Fruit fly (Drosophila melanogaster) whole organism, pupa: ENCODE results near the gene Drs.
A peak's percentile ranks its signal among the peaks of the same experiment; 100 is the strongest.

Experiments used
- CG10348 ChIP-seq: fragments of 200-800 bp; sonication (Bioruptor generic); IDR thresholded peaks from 2 replicates; pipeline ENCODE4 v1.3.6; 2022; ENCODE audit warnings: missing biosample characterization, missing genetic modification characterization
- CG12605 ChIP-seq: fragments of 200-800 bp; sonication (Bioruptor generic); IDR thresholded peaks from 2 replicates; pipeline ENCODE4 v1.3.6; 2022; ENCODE audit warnings: missing biosample characterization, missing genetic modification characterization
- CG13204 ChIP-seq: fragments of 200-800 bp; sonication (Bioruptor generic); optimal IDR thresholded peaks from 2 replicates; lab custom pipeline; 2018; ENCODE audit warnings: missing biosample characterization, mild to moderate bottlenecking, missing genetic modification characterization, moderate library complexity
- CG14655 ChIP-seq: fragments of 200-800 bp; sonication (Bioruptor generic); optimal IDR thresholded peaks from 3 replicates; lab custom pipeline; 2017; ENCODE audit warnings: mild to moderate bottlenecking, missing biosample characterization, missing genetic modification reagents, missing genetic modification characterization
- CG15710 ChIP-seq: fragments of 200-800 bp; sonication (Bioruptor generic); optimal IDR thresholded peaks from 2 replicates; lab custom pipeline; 2018; ENCODE audit warnings: missing biosample characterization, mild to moderate bottlenecking, missing genetic modification characterization, moderate library complexity
- CG17806 ChIP-seq: fragments of 200-800 bp; sonication (Bioruptor generic); optimal IDR thresholded peaks from 2 replicates; lab custom pipeline; 2018; ENCODE audit warnings: missing biosample characterization, mild to moderate bottlenecking, missing genetic modification characterization, moderate library complexity
- CG32121 ChIP-seq: fragments of 200-800 bp; sonication (Bioruptor generic); IDR thresholded peaks from 2 replicates; pipeline ENCODE4 v1.3.6; 2022; ENCODE audit warnings: missing biosample characterization, missing genetic modification characterization
- CG34367 ChIP-seq: fragments of 200-800 bp; sonication (Bioruptor generic); optimal IDR thresholded peaks from 2 replicates; lab custom pipeline; 2018; ENCODE audit warnings: missing biosample characterization, mild to moderate bottlenecking, missing genetic modification characterization
- CG4496 ChIP-seq: fragments of 200-800 bp; sonication (Bioruptor generic); IDR thresholded peaks from 3 replicates; pipeline ENCODE4 v1.3.6; 2022; ENCODE audit warnings: missing biosample characterization, missing genetic modification characterization
- CG8159 ChIP-seq: fragments of 200-800 bp; sonication (Bioruptor generic); optimal IDR thresholded peaks from 3 replicates; lab custom pipeline; 2018; ENCODE audit warnings: missing biosample characterization, mild to moderate bottlenecking, missing genetic modification characterization, moderate library complexity
- CG8301 ChIP-seq: fragments of 200-800 bp; sonication (Bioruptor generic); optimal IDR thresholded peaks from 2 replicates; lab custom pipeline; 2018; ENCODE audit warnings: missing biosample characterization, mild to moderate bottlenecking, missing genetic modification characterization
- CG9948 ChIP-seq: fragments of 200-800 bp; sonication (Bioruptor generic); optimal IDR thresholded peaks from 2 replicates; lab custom pipeline; 2018; ENCODE audit warnings: missing biosample characterization, mild to moderate bottlenecking, missing genetic modification characterization, moderate library complexity
- D1 ChIP-seq: fragments of 200-800 bp; sonication (Bioruptor generic); optimal IDR thresholded peaks from 2 replicates; lab custom pipeline; 2018; ENCODE audit warnings: missing biosample characterization, mild to moderate bottlenecking, missing genetic modification characterization, moderate library complexity
- EcR ChIP-seq: fragments of 200-800 bp; sonication (Bioruptor generic); optimal IDR thresholded peaks from 3 replicates; lab custom pipeline; 2019; ENCODE audit warnings: missing biosample characterization, missing genetic modification characterization, mild to moderate bottlenecking, moderate library complexity, missing genetic modification reagents
- Ets98B ChIP-seq: fragments of 200-800 bp; sonication (Bioruptor generic); IDR thresholded peaks from 2 replicates; pipeline ENCODE4 v1.3.6; 2022; ENCODE audit warnings: missing biosample characterization, missing genetic modification characterization
- Pif1A ChIP-seq: fragments of 200-800 bp; sonication (Bioruptor generic); optimal IDR thresholded peaks from 3 replicates; lab custom pipeline; 2016; ENCODE audit warnings: missing biosample characterization, missing genetic modification characterization
- Pif1B ChIP-seq: fragments of 200-800 bp; sonication (Bioruptor generic); optimal IDR thresholded peaks from 3 replicates; lab custom pipeline; 2016; ENCODE audit warnings: missing biosample characterization, missing genetic modification characterization
- Snoo ChIP-seq: fragments of 200-800 bp; sonication (Bioruptor generic); optimal IDR thresholded peaks from 3 replicates; lab custom pipeline; 2017; ENCODE audit warnings: missing biosample characterization, mild to moderate bottlenecking, missing genetic modification characterization, inconsistent platforms
- fd96Ca ChIP-seq: fragments of 200-800 bp; sonication (Bioruptor generic); IDR thresholded peaks from 3 replicates; pipeline ENCODE4 v1.3.6; 2022; ENCODE audit warnings: missing biosample characterization, missing genetic modification characterization
- gl ChIP-seq: fragments of 200-800 bp; sonication (Bioruptor generic); optimal IDR thresholded peaks from 2 replicates; lab custom pipeline; 2018; ENCODE audit warnings: missing biosample characterization, mild to moderate bottlenecking, missing genetic modification characterization
- rn ChIP-seq: fragments of 200-800 bp; sonication (Bioruptor generic); IDR thresholded peaks from 2 replicates; pipeline ENCODE4 v1.3.6; 2022; ENCODE audit warnings: missing biosample characterization, missing genetic modification characterization

Gene Drs

DNA sequence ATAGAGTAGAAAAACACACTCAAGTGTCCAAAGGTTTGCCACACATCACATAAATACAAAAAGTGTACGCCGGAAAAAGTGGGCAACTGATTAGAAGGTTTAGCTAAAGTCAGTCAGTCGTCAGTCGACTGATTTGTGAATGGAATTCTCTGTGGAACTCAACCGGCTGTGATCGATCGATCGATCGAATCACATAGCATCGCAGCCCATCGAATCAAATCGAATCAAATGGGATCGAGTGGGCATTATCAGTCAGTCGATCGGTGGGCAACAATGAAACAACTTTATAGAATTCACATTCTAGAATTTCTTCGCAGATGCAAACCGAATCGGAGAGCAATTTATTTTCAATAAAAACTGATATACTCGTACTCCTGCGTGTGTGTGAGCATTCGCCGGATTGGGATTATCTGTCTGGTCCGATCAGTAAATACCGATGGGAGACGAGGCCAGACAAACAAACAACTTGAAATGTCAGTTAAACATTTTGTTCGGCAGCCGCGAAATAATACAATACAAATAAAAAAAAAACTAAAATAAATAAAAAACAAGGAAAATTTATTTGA, 46.4 kb downstream of the Drs start:
- TF ChIP-seq CG14655 (GFP tag; lab: Kevin White, UChicago) (no peak), CG4496 (no peak), CG13204 (GFP tag; lab: Kevin White, UChicago) (no peak), CG34367 (no peak), fd96Ca (GFP tag; lab: Robert Waterston, UW) (no peak), CG10348 (no peak), CG8301 (tag; lab: Kevin White, UChicago) (no peak)
- TF ChIP-seq, all 21 proteins: peak for 0

DNA sequence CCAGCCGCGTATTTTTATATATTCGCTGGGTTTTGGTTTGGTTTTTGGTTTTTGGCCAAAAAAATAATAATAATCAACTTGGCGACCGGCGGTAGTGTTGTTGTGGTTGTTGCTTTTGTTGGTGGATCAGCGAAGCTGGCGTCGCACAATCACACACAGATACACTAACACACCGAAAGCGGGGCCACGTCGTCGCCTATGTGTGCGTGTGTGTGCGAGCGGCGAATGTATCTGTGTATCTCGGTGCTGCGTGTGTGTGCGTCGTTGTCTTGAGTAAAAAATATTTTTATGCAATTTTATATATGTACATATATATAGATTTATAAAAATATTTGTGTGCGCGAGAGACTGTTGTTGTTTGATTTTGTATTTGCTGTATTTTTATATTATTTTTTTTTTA, 47.8 kb downstream of the Drs start:
- TF ChIP-seq EcR (GFP tag; lab: Kevin White, UChicago) (peak; percentile 28), CG32121 (GFP tag; lab: Robert Waterston, UW) (peak; percentile 42; the same call in 1 of the 2 replicates), CG14655 (GFP tag; lab: Kevin White, UChicago) (peak; percentile 14), CG4496 (peak; percentile 25; the same call in 1 of the 3 replicates), Ets98B (peak; percentile 41; the same call in 1 of the 2 replicates), Snoo (tag; lab: Kevin White, UChicago) (no peak), CG8301 (tag; lab: Kevin White, UChicago) (no peak)

DNA sequence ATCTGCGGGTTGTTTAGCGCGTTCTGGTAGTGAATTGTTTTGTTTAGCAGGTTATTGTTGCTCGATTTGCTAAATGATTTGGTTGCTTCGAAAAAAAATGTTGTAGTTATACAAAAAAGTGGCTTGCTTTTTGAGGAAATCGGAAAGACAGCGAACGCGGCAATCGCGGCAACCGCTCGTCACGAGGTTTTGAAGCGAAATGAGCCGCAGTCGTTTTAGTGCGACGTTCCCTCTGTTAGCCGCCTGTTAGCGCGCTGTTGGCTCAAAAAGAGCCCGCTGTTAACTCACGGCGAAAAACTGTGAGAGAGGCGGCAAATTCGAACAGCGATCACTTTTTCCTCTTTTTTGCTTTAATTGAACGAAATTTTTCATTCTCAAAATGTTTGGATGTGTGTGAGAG, 48.4 kb downstream of the Drs start:
- TF ChIP-seq gl (tag; lab: Kevin White, UChicago) (no peak), Pif1A (GFP tag; lab: Kevin White, UChicago) (no peak), Pif1B (GFP tag; lab: Kevin White, UChicago) (no peak), Ets98B (peak; percentile 14; the same call in 1 of the 2 replicates), CG10348 (no peak), CG14655 (GFP tag; lab: Kevin White, UChicago) (no peak), CG8159 (tag; lab: Kevin White, UChicago) (peak; percentile 5), CG34367 (no peak), CG13204 (GFP tag; lab: Kevin White, UChicago) (no peak), CG32121 (GFP tag; lab: Robert Waterston, UW) (0 out of 2 replicates have a peak, but pooled peaks have one; percentile 22), D1 (tag; lab: Kevin White, UChicago) (peak; percentile 15), EcR (GFP tag; lab: Kevin White, UChicago) (no peak), CG12605 (GFP tag; lab: Robert Waterston, UW) (peak; percentile 42; the same call in 1 of the 2 replicates), rn (GFP tag; lab: Robert Waterston, UW) (no peak), CG9948 (tag; lab: Kevin White, UChicago) (no peak), CG4496 (peak; percentile 54; the same call in 1 of the 3 replicates), Snoo (tag; lab: Kevin White, UChicago) (no peak)

DNA sequence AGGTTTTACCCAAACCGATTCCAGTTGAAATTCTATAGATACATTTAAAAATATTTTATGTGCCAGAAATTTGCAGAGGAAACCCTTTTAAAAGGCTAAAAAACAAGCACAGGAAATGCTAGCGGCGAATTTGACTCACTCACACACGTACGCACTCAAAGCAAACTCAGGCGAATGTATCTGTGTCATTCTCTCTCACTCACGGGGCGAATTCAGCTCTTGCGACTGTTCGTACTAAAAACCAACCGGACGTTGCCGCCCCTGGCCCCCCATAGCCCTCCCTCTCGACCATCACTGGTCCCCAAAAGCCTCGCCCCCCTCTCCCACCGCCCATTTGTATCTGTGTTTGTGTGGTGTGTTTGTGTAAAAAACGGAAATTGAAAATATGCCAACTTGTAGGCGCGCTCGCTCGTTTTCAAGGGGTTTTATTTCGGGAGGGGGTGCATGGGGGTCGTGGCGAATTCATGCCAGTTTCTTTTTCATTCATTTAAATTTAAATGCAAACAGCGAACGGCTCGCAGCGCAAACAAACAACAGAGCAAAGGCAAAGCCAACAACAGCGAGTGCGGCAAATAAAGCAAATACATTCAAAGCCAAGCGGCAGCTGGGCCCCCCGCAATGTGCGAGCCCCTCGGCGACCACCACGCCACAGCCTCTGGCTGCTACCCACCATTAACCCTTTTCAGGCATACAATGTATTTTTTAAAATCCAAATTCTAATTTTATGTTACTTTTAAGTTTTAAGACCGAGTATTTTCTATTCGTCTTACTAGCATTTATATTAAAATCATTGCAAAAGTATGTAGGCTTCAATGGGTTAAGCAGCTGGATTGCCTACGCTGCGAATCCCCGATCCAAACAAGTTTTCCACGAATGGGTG, 49.1 kb downstream of the Drs start:
- TF ChIP-seq gl (tag; lab: Kevin White, UChicago) (no peak), Pif1A (GFP tag; lab: Kevin White, UChicago) (peak; percentile 94), CG4496 (peak; percentile 99), Snoo (tag; lab: Kevin White, UChicago) (peak; percentile 47), CG14655 (GFP tag; lab: Kevin White, UChicago) (peak; percentile 98), CG15710 (tag; lab: Kevin White, UChicago) (peak; percentile 71), EcR (GFP tag; lab: Kevin White, UChicago) (peak; percentile 71), CG17806 (tag; lab: Kevin White, UChicago) (peak; percentile 84), rn (GFP tag; lab: Robert Waterston, UW) (peak; percentile 95), CG10348 (peak; percentile 89), CG8159 (tag; lab: Kevin White, UChicago) (peak; percentile 66), CG12605 (GFP tag; lab: Robert Waterston, UW) (peak; percentile 97), Ets98B (peak; percentile 99), CG34367 (peak; percentile 68), D1 (tag; lab: Kevin White, UChicago) (no peak), CG32121 (GFP tag; lab: Robert Waterston, UW) (peak; percentile 99), CG9948 (tag; lab: Kevin White, UChicago) (peak; percentile 84), CG13204 (GFP tag; lab: Kevin White, UChicago) (peak; percentile 78), Pif1B (GFP tag; lab: Kevin White, UChicago) (peak; percentile 85), CG8301 (tag; lab: Kevin White, UChicago) (peak; percentile 98), fd96Ca (GFP tag; lab: Robert Waterston, UW) (peak; percentile 98)
